Worm (Caenorhabditis elegans) whole organism, L2 larva: ENCODE measurements around the gene nhr-232.

Source experiments
- C34F6.9 ChIP-seq: fragments of 150-350 bp; optimal IDR thresholded peaks from 2 replicates; lab custom pipeline; 2014; ENCODE audit warnings: missing biosample characterization, missing genetic modification characterization
- F13H6.1 ChIP-seq: sonication (generic microtip); optimal IDR thresholded peaks from 2 replicates; lab custom pipeline; 2016; ENCODE audit warnings: missing genetic modification characterization, missing compliant biosample characterization
- R02D3.7 ChIP-seq: fragments of 150-350 bp; optimal IDR thresholded peaks from 2 replicates; lab custom pipeline; 2014; ENCODE audit warnings: missing biosample characterization, missing genetic modification characterization
- Y55F3AM.14 ChIP-seq: fragments of 200-800 bp; sonication (Bioruptor generic); optimal IDR thresholded peaks from 2 replicates; lab custom pipeline; 2018; ENCODE audit warnings: mild to moderate bottlenecking, missing genetic modification characterization, missing compliant biosample characterization
- ZK546.5 ChIP-seq: sonication (generic microtip); optimal IDR thresholded peaks from 2 replicates; lab custom pipeline; 2017; ENCODE audit warnings: missing biosample characterization, missing genetic modification characterization
- alr-1 ChIP-seq: fragments of 150-350 bp; optimal IDR thresholded peaks from 2 replicates; lab custom pipeline; 2014; ENCODE audit warnings: missing biosample characterization, missing genetic modification characterization
- aly-2 ChIP-seq: fragments of 150-350 bp; optimal IDR thresholded peaks from 2 replicates; lab custom pipeline; 2014; ENCODE audit warnings: missing biosample characterization, missing genetic modification characterization
- ama-1 ChIP-seq: fragments of 150-350 bp; optimal IDR thresholded peaks from 2 replicates; lab custom pipeline; 2018; ENCODE audit warnings: inconsistent platforms
- blmp-1 ChIP-seq: sonication (generic microtip); optimal IDR thresholded peaks from 2 replicates; lab custom pipeline; 2017; ENCODE audit warnings: missing genetic modification characterization, mild to moderate bottlenecking, missing compliant biosample characterization, antibody characterized with exemption, moderate library complexity; ENCODE audit not compliant: insufficient read depth
- ceh-16 ChIP-seq: fragments of 150-350 bp; optimal IDR thresholded peaks from 2 replicates; lab custom pipeline; 2014; ENCODE audit warnings: missing biosample characterization, missing genetic modification characterization
- ceh-82 ChIP-seq: fragments of 150-350 bp; optimal IDR thresholded peaks from 2 replicates; lab custom pipeline; 2014; ENCODE audit warnings: missing biosample characterization, missing genetic modification characterization
- crh-2 ChIP-seq: sonication (generic microtip); optimal IDR thresholded peaks from 2 replicates; lab custom pipeline; 2017; ENCODE audit warnings: missing biosample characterization, missing genetic modification characterization
- dmd-4 ChIP-seq: sonication (generic microtip); optimal IDR thresholded peaks from 2 replicates; lab custom pipeline; 2017; ENCODE audit warnings: missing biosample characterization, missing genetic modification characterization
- egl-27 ChIP-seq: sonication (generic microtip); optimal IDR thresholded peaks from 3 replicates; lab custom pipeline; 2017; ENCODE audit warnings: missing biosample characterization, missing genetic modification reagents, missing genetic modification characterization
- elt-1 ChIP-seq: fragments of 150-350 bp; optimal IDR thresholded peaks from 2 replicates; lab custom pipeline; 2014; ENCODE audit warnings: missing biosample characterization, missing genetic modification characterization
- elt-3 ChIP-seq: sonication (generic microtip); optimal IDR thresholded peaks from 2 replicates; lab custom pipeline; 2017; ENCODE audit warnings: missing biosample characterization, missing genetic modification characterization
- fos-1 ChIP-seq: fragments of 150-350 bp; optimal IDR thresholded peaks from 2 replicates; lab custom pipeline; 2014; ENCODE audit warnings: missing biosample characterization, missing genetic modification characterization
- gmeb-1 ChIP-seq: fragments of 150-350 bp; optimal IDR thresholded peaks from 2 replicates; lab custom pipeline; 2014; ENCODE audit warnings: missing biosample characterization, missing genetic modification characterization
- lin-11 ChIP-seq: fragments of 150-350 bp; sonication (generic microtip); optimal IDR thresholded peaks from 2 replicates; lab custom pipeline; 2014; ENCODE audit warnings: missing biosample characterization, missing genetic modification characterization, inconsistent platforms, mixed read lengths
- lin-13 ChIP-seq: fragments of 150-350 bp; optimal IDR thresholded peaks from 2 replicates; lab custom pipeline; 2014; ENCODE audit warnings: missing biosample characterization, missing genetic modification reagents, missing genetic modification characterization
- lin-39 ChIP-seq: fragments of 150-350 bp; optimal IDR thresholded peaks from 2 replicates; lab custom pipeline; 2014; ENCODE audit warnings: missing biosample characterization, missing genetic modification reagents, missing genetic modification characterization
- lsy-2 ChIP-seq, 2 experiments: fragments of 150-350 bp in 1 of 2; sonication (generic microtip) in 1 of 2; optimal IDR thresholded peaks; 2 replicates each; lab custom pipeline; 2014 to 2017; ENCODE audit warnings: missing biosample characterization in 2 of 2, missing genetic modification characterization in 2 of 2
- mab-5 ChIP-seq: fragments of 150-350 bp; optimal IDR thresholded peaks from 2 replicates; lab custom pipeline; 2014; ENCODE audit warnings: missing biosample characterization, missing genetic modification characterization
- mbf-1 ChIP-seq: sonication (generic microtip); optimal IDR thresholded peaks from 2 replicates; lab custom pipeline; 2017; ENCODE audit warnings: missing biosample characterization, missing genetic modification characterization
- mdl-1 ChIP-seq, 2 experiments: fragments of 150-350 bp in 1 of 2; sonication (generic microtip) in 1 of 2; optimal IDR thresholded peaks; 2 replicates each; lab custom pipeline; 2017; ENCODE audit warnings: missing biosample characterization in 2 of 2, missing genetic modification characterization in 2 of 2
- nhr-10 ChIP-seq: sonication (generic microtip); optimal IDR thresholded peaks from 2 replicates; lab custom pipeline; 2017; ENCODE audit warnings: missing biosample characterization, missing genetic modification characterization
- nhr-11 ChIP-seq: fragments of 150-350 bp; optimal IDR thresholded peaks from 2 replicates; lab custom pipeline; 2014; ENCODE audit warnings: missing biosample characterization, missing genetic modification characterization
- nhr-12 ChIP-seq: fragments of 150-350 bp; optimal IDR thresholded peaks from 2 replicates; lab custom pipeline; 2014; ENCODE audit warnings: missing biosample characterization, missing genetic modification characterization
- nhr-129 ChIP-seq: fragments of 150-350 bp; optimal IDR thresholded peaks from 2 replicates; lab custom pipeline; 2014; ENCODE audit warnings: missing biosample characterization, missing genetic modification characterization
- nhr-21 ChIP-seq: fragments of 150-350 bp; optimal IDR thresholded peaks from 2 replicates; lab custom pipeline; 2014; ENCODE audit warnings: missing biosample characterization, missing genetic modification characterization
- nhr-23 ChIP-seq: fragments of 150-350 bp; optimal IDR thresholded peaks from 2 replicates; lab custom pipeline; 2014; ENCODE audit warnings: missing biosample characterization, missing genetic modification reagents, missing genetic modification characterization
- nhr-237 ChIP-seq: fragments of 150-350 bp; optimal IDR thresholded peaks from 2 replicates; lab custom pipeline; 2014; ENCODE audit warnings: missing biosample characterization, missing genetic modification characterization
- nhr-25 ChIP-seq: fragments of 150-350 bp; sonication (generic microtip); optimal IDR thresholded peaks from 3 replicates; lab custom pipeline; 2014; ENCODE audit warnings: missing biosample characterization, missing genetic modification characterization
- nhr-6 ChIP-seq: fragments of 150-350 bp; optimal IDR thresholded peaks from 2 replicates; lab custom pipeline; 2014; ENCODE audit warnings: missing biosample characterization, missing genetic modification characterization
- nhr-77 ChIP-seq: fragments of 150-350 bp; optimal IDR thresholded peaks from 2 replicates; lab custom pipeline; 2014; ENCODE audit warnings: missing biosample characterization, missing genetic modification characterization
- peb-1 ChIP-seq: fragments of 150-350 bp; optimal IDR thresholded peaks from 2 replicates; lab custom pipeline; 2014; ENCODE audit warnings: missing biosample characterization, missing genetic modification characterization
- sem-4 ChIP-seq: fragments of 150-350 bp; optimal IDR thresholded peaks from 2 replicates; lab custom pipeline; 2014; ENCODE audit warnings: missing biosample characterization, missing genetic modification reagents, missing genetic modification characterization
- skn-1 ChIP-seq: sonication (generic microtip); optimal IDR thresholded peaks from 2 replicates; lab custom pipeline; 2017; ENCODE audit warnings: missing biosample characterization, missing genetic modification characterization
- sma-3 ChIP-seq: sonication (generic microtip); optimal IDR thresholded peaks from 2 replicates; lab custom pipeline; 2016; ENCODE audit warnings: missing genetic modification reagents, missing genetic modification characterization, missing compliant biosample characterization
- sma-9 ChIP-seq, 2 experiments: fragments of 150-350 bp in 1 of 2; sonication (generic microtip) in 1 of 2; optimal IDR thresholded peaks; 2 replicates each; lab custom pipeline; 2014 to 2016; ENCODE audit warnings: missing genetic modification characterization in 2 of 2, mild to moderate bottlenecking in 1 of 2, missing biosample characterization in 1 of 2, missing compliant biosample characterization in 1 of 2, missing genetic modification reagents in 1 of 2, moderate library complexity in 1 of 2
- snpc-4 ChIP-seq: fragments of 150-350 bp; optimal IDR thresholded peaks from 2 replicates; lab custom pipeline; 2014; ENCODE audit warnings: missing biosample characterization, missing genetic modification characterization
- unc-39 ChIP-seq: fragments of 150-350 bp; optimal IDR thresholded peaks from 2 replicates; lab custom pipeline; 2014; ENCODE audit warnings: missing biosample characterization, missing genetic modification characterization
- unc-55 ChIP-seq: fragments of 150-350 bp; sonication (generic microtip); optimal IDR thresholded peaks from 3 replicates; lab custom pipeline; 2014; ENCODE audit warnings: missing biosample characterization, missing genetic modification reagents, missing genetic modification characterization
- unc-62 ChIP-seq: fragments of 150-350 bp; optimal IDR thresholded peaks from 2 replicates; lab custom pipeline; 2014; ENCODE audit warnings: missing biosample characterization, missing genetic modification reagents, missing genetic modification characterization
- zag-1 ChIP-seq: fragments of 150-350 bp; optimal IDR thresholded peaks from 2 replicates; lab custom pipeline; 2014; ENCODE audit warnings: missing biosample characterization, missing genetic modification characterization
- ztf-1 ChIP-seq: fragments of 200-800 bp; sonication (Bioruptor generic); conservative IDR thresholded peaks from 2 replicates; pipeline ENCODE4 v1.3.6; 2022; ENCODE audit warnings: missing genetic modification characterization, missing compliant biosample characterization
- ztf-11 ChIP-seq: sonication (generic microtip); optimal IDR thresholded peaks from 2 replicates; lab custom pipeline; 2017; ENCODE audit warnings: missing biosample characterization, missing genetic modification characterization
- ztf-4 ChIP-seq: fragments of 150-350 bp; optimal IDR thresholded peaks from 2 replicates; lab custom pipeline; 2014; ENCODE audit warnings: missing biosample characterization, missing genetic modification characterization

Gene nhr-232

DNA sequence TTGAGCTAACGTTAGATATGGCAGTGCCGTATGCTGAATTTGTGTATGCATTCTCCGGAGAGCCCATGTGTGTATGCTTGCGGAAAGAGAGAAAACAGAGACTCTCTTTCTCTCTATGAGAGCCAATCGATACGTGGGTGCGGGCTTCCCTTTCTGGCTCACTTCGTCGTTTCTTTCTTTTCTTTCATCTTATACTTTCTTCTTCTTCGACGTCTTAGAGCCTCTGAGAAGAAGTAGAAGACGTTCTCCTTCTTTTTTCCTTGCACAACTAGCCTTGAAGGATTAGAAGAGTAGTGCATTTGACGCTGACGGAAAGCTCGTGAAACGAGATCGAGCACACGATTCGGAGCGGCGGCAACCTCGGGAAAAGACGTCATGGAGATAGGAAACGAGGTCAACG, 17.9 kb downstream of the nhr-232 start:
- TF ChIP-seq ceh-16 (tag; lab: Kevin White, UChicago), result no peak
- TF ChIP-seq ama-1 (lab: Kevin White, UChicago), result no peak
- TF ChIP-seq ZK546.5 (tag; lab: Kevin White, UChicago), result no peak
- no peak for TF ChIP-seq unc-39 (tag; lab: Kevin White, UChicago)
- no peak for TF ChIP-seq nhr-12 (tag; lab: Kevin White, UChicago)
- TF ChIP-seq nhr-21 (tag; lab: Kevin White, UChicago), result no peak
- TF ChIP-seq zag-1 (tag; lab: Kevin White, UChicago), result peak; percentile 73
- TF ChIP-seq nhr-6, result peak; percentile 62
- TF ChIP-seq dmd-4 (tag; lab: Kevin White, UChicago), result no peak
- no peak for TF ChIP-seq nhr-25 (tag; lab: Kevin White, UChicago)
- peak; percentile 37 for TF ChIP-seq ztf-4 (tag; lab: Kevin White, UChicago)
- peak; percentile 25 for TF ChIP-seq Y55F3AM.14 (GFP tag; lab: Kevin White, UChicago)
- TF ChIP-seq mab-5 (tag; lab: Kevin White, UChicago), result peak; percentile 14
- peak; percentile 60 for TF ChIP-seq sma-9 (GFP tag; optimal IDR thresholded peaks at IDR 0.05; lab: Kevin White, UChicago)
- TF ChIP-seq sma-9 (tag; optimal IDR thresholded peaks at IDR 0.05; lab: Kevin White, UChicago), result no peak
- no peak for TF ChIP-seq aly-2 (tag; lab: Kevin White, UChicago)
- no peak for TF ChIP-seq gmeb-1 (tag; lab: Kevin White, UChicago)
- peak; percentile 46 for TF ChIP-seq crh-2 (tag; lab: Kevin White, UChicago)
- TF ChIP-seq unc-62, result no peak
- TF ChIP-seq elt-1 (tag; lab: Kevin White, UChicago), result no peak
- TF ChIP-seq lsy-2 (tag; optimal IDR thresholded peaks at IDR 0.05; lab: Kevin White, UChicago), result peak in 1 of 2 experiments; percentile 67
- no peak for TF ChIP-seq nhr-23 (tag; lab: Kevin White, UChicago)
- TF ChIP-seq ztf-1 (GFP tag; lab: Robert Waterston, UW), result no peak
- TF ChIP-seq blmp-1 (tag; lab: Kevin White, UChicago), result no peak
- TF ChIP-seq egl-27 (tag; lab: Kevin White, UChicago), result peak; percentile 36
- no peak for TF ChIP-seq nhr-11 (tag; lab: Kevin White, UChicago)
- peak; percentile 15 for TF ChIP-seq snpc-4 (tag; lab: Kevin White, UChicago)
- TF ChIP-seq mbf-1 (tag; lab: Kevin White, UChicago), result no peak
- TF ChIP-seq sma-3 (GFP tag; lab: Kevin White, UChicago), result no peak
- no peak for TF ChIP-seq ceh-82 (tag; lab: Kevin White, UChicago)
- no peak for TF ChIP-seq sem-4 (tag; lab: Kevin White, UChicago)
- no peak for TF ChIP-seq peb-1 (tag; lab: Kevin White, UChicago)
- no peak for TF ChIP-seq skn-1 (tag; lab: Kevin White, UChicago)
- TF ChIP-seq nhr-10 (tag; lab: Kevin White, UChicago), result no peak
- TF ChIP-seq R02D3.7, result no peak
- TF ChIP-seq nhr-77, result no peak
- no peak for TF ChIP-seq nhr-237 (tag; lab: Kevin White, UChicago)
- TF ChIP-seq mdl-1 (tag; optimal IDR thresholded peaks at IDR 0.05; lab: Kevin White, UChicago), result peak in 1 of 2 experiments; percentile 74
- TF ChIP-seq F13H6.1 (tag; lab: Kevin White, UChicago), result peak; percentile 62
- TF ChIP-seq nhr-129 (tag; lab: Kevin White, UChicago), result peak; percentile 73
- peak; percentile 25 for TF ChIP-seq alr-1 (tag; lab: Kevin White, UChicago)
- no peak for TF ChIP-seq fos-1 (tag; lab: Kevin White, UChicago)
- TF ChIP-seq unc-55 (GFP tag; lab: Kevin White, UChicago), result peak; percentile 87
- peak; percentile 22 for TF ChIP-seq lin-11
- TF ChIP-seq elt-3, result no peak
- TF ChIP-seq C34F6.9 (tag; lab: Kevin White, UChicago), result peak; percentile 78
- TF ChIP-seq ztf-11 (tag; lab: Kevin White, UChicago), result no peak
- peak; percentile 40 for TF ChIP-seq lin-13 (GFP tag; lab: Kevin White, UChicago)
- TF ChIP-seq lin-39 (tag; lab: Kevin White, UChicago), result no peak
